Worm (Caenorhabditis elegans) whole organism, L1 larva: ENCODE data around the gene T10B9.9.

Experiments
- aly-2 ChIP-seq: fragments of 150-350 bp; optimal IDR thresholded peaks from 2 replicates; lab custom pipeline; 2014; ENCODE audit warnings: missing biosample characterization, missing genetic modification characterization
- ama-1 ChIP-seq: fragments of 150-350 bp; optimal IDR thresholded peaks from 2 replicates; lab custom pipeline; 2014
- elt-3 ChIP-seq, 6 experiments: fragments of 150-350 bp in 1 of 6; sonication (generic microtip); optimal IDR thresholded peaks; 2 replicates each; lab custom pipeline; 2017 to 2018; ENCODE audit warnings: missing biosample characterization in 6 of 6, missing genetic modification characterization in 6 of 6, inconsistent platforms in 1 of 6
- fos-1 ChIP-seq: fragments of 150-350 bp; optimal IDR thresholded peaks from 2 replicates; lab custom pipeline; 2014; ENCODE audit warnings: missing biosample characterization, missing genetic modification characterization
- hlh-17 ChIP-seq: fragments of 200-800 bp; sonication (Bioruptor generic); optimal IDR thresholded peaks from 2 replicates; lab custom pipeline; 2018; ENCODE audit warnings: missing genetic modification characterization, mild to moderate bottlenecking, missing compliant biosample characterization, moderate library complexity, borderline replicate concordance
- lir-3 ChIP-seq: sonication (generic microtip); optimal IDR thresholded peaks from 2 replicates; lab custom pipeline; 2016; ENCODE audit warnings: mild to moderate bottlenecking, missing genetic modification characterization, moderate library complexity, missing compliant biosample characterization; ENCODE audit not compliant: poor library complexity
- lsy-2 ChIP-seq, 2 experiments: fragments of 150-350 bp; optimal IDR thresholded peaks; 2 replicates each; lab custom pipeline; 2014; ENCODE audit warnings: missing biosample characterization in 2 of 2, missing genetic modification characterization in 2 of 2
- nhr-12 ChIP-seq: sonication (generic microtip); optimal IDR thresholded peaks from 2 replicates; lab custom pipeline; 2017; ENCODE audit warnings: missing biosample characterization, missing genetic modification characterization
- nhr-237 ChIP-seq: fragments of 150-350 bp; optimal IDR thresholded peaks from 2 replicates; lab custom pipeline; 2014; ENCODE audit warnings: missing biosample characterization, missing genetic modification characterization
- nhr-71 ChIP-seq: sonication (generic microtip); optimal IDR thresholded peaks from 2 replicates; lab custom pipeline; 2016; ENCODE audit warnings: mild to moderate bottlenecking, missing genetic modification characterization, moderate library complexity, missing compliant biosample characterization
- nhr-76 ChIP-seq: sonication (generic microtip); optimal IDR thresholded peaks from 2 replicates; lab custom pipeline; 2017; ENCODE audit warnings: missing biosample characterization, missing genetic modification characterization
- rnt-1 ChIP-seq: sonication (generic microtip); optimal IDR thresholded peaks from 2 replicates; lab custom pipeline; 2016; ENCODE audit warnings: mild to moderate bottlenecking, missing genetic modification characterization, moderate library complexity, missing compliant biosample characterization
- sptf-1 ChIP-seq: fragments of 150-350 bp; optimal IDR thresholded peaks from 2 replicates; lab custom pipeline; 2014; ENCODE audit warnings: missing biosample characterization, missing genetic modification characterization
- zip-4 ChIP-seq: fragments of 200-800 bp; sonication (Bioruptor generic); optimal IDR thresholded peaks from 2 replicates; lab custom pipeline; 2018; ENCODE audit warnings: mild to moderate bottlenecking, missing genetic modification characterization, moderate library complexity, missing compliant biosample characterization

ce11 chrII:9764696-9765095, 11.0 kb downstream of the T10B9.9 start:
- TF ChIP-seq rnt-1 (tag; lab: Kevin White, UChicago) (no peak), aly-2 (tag; lab: Kevin White, UChicago) (no peak), nhr-76 (no peak), hlh-17 (GFP tag; lab: Kevin White, UChicago) (no peak), lsy-2 (tag; optimal IDR thresholded peaks at IDR 0.05; lab: Kevin White, UChicago) (no peak), lir-3 (tag; lab: Kevin White, UChicago) (no peak), nhr-12 (tag; lab: Kevin White, UChicago) (no peak), fos-1 (no peak), elt-3 (tag; optimal IDR thresholded peaks at IDR 0.05; lab: Kevin White, UChicago) (no peak), nhr-237 (tag; lab: Kevin White, UChicago) (no peak), zip-4 (no peak), nhr-71 (no peak), sptf-1 (no peak), ama-1 (no peak)
